Worm (Caenorhabditis elegans) whole organism, mixed stage, embryonic: ENCODE data around the gene qns-1.

Experiments used
- mep-1 ChIP-seq: fragments of 150-350 bp; optimal IDR thresholded peaks from 2 replicates; lab custom pipeline; 2017; ENCODE audit warnings: missing biosample characterization, missing genetic modification reagents, missing genetic modification characterization, inconsistent platforms
- unc-39 ChIP-seq: fragments of 150-350 bp; optimal IDR thresholded peaks from 2 replicates; lab custom pipeline; 2014; ENCODE audit warnings: missing biosample characterization, missing genetic modification characterization

DNA sequence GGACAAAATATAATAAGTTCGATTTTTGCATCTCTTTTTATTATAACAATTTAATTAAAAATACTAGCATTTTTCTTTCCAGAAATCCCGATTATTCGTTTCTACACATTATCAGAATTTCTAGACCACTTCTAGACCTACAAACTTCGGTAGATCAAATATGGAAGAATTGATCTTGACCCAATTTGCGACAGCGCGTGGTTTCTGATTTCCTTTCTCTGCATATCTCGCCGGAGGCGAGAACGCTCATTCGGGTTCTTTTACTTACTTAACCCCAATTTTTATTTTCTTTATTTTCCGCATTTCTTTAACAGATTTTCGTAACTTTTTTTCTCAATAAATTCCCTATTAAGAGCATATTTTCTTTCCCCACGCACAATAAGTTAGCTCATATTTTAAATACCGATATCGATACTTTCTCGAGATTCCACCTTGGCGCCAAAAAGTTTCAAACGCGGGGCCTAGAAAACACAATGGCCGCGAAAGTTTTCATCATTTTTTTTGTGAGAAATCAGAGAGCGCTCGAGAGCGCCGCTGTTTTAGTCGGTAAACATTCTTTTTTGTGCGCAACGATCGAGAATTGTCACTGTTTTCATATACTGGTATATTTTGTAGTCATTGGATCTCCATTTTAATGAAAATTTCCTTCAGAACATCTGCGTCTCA is 23.5 kb upstream of the qns-1 start:
- no peak for TF ChIP-seq unc-39 (tag; lab: Kevin White, UChicago)
- no peak for TF ChIP-seq mep-1 (tag; lab: Kevin White, UChicago)
